Fruit fly (Drosophila melanogaster) whole organism, embryonic: ENCODE data around the gene upd1.

Experiments
- Antp ChIP-seq: fragments of 200-800 bp; sonication (Bioruptor generic); optimal IDR thresholded peaks from 3 replicates; lab custom pipeline; 2016; ENCODE audit warnings: missing biosample characterization, missing genetic modification characterization
- CG11247 ChIP-seq: fragments of 200-800 bp; sonication (Bioruptor generic); IDR thresholded peaks from 2 replicates; pipeline ENCODE4 v1.3.6; 2022; ENCODE audit warnings: missing biosample characterization, missing genetic modification characterization
- Taf1 ChIP-seq: fragments of 200-800 bp; sonication (Bioruptor generic); IDR thresholded peaks from 2 replicates; pipeline ENCODE4 v1.3.6; 2022; ENCODE audit warnings: missing biosample characterization, missing genetic modification characterization
- gsb-n ChIP-seq: fragments of 200-800 bp; sonication (Bioruptor generic); optimal IDR thresholded peaks from 3 replicates; lab custom pipeline; 2018; ENCODE audit warnings: missing biosample characterization, mild to moderate bottlenecking, missing genetic modification characterization
- h ChIP-seq: fragments of >200 bp; optimal IDR thresholded peaks from 2 replicates; lab custom pipeline; 2017
- hkb ChIP-seq, 2 experiments: fragments of 200-800 bp in 1 of 2; fragments of >200 bp in 1 of 2; sonication (Bioruptor generic) in 1 of 2; IDR thresholded peaks in 1 of 2; optimal IDR thresholded peaks in 1 of 2; 2 replicates each; pipeline versions ENCODE4 v1.3.6 to Lab custom; 2017 to 2022; ENCODE audit warnings: missing biosample characterization in 1 of 2, missing genetic modification characterization in 1 of 2
- sob ChIP-seq: fragments of 200-800 bp; sonication (Bioruptor generic); IDR thresholded peaks from 2 replicates; pipeline ENCODE4 v1.3.6; 2022; ENCODE audit warnings: missing biosample characterization, missing genetic modification characterization

DNA sequence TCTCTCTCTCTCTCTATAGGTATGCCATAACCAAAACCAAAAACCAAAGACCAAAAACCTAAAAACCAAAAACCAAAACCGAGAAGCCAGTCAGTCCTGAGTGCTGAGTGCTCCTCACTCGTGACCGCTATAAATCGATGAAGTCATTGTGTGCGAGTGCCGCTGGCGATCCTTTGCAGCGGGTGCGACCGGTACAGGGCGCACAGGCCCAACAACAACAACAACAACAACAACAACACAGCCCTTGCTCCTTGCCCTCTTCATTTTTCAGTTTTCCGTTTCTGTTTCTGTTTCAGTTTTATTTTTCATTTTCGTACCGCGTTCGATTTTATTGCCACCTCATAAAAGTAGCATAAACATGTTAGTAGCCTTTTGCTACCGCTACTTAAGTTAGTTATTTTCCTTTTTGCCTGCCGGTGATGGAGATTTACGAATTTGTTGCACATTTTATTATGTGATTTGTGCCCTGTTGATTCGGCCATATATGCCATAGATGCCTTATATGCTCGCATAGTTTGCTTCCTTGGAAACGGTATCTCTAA, 8.2 kb downstream of the upd1 start:
- TF ChIP-seq h (lab: Kevin White, UChicago) (no peak), sob (GFP tag; lab: Robert Waterston, UW) (no peak), CG11247 (GFP tag; lab: Robert Waterston, UW) (no peak), hkb (optimal IDR thresholded peaks at IDR 0.05; lab: Kevin White, UChicago) (no peak), hkb (GFP tag; IDR thresholded peaks at IDR 0.05; lab: Robert Waterston, UW) (no peak), Taf1 (no peak), gsb-n (no peak), Antp (GFP tag; lab: Kevin White, UChicago) (no peak)
